Fruit fly (Drosophila melanogaster): ENCODE results near the gene CG7606.

Gene CG7606

dm6 chr3R:17616541-17616940 lies 20.2 kb downstream of the CG7606 start (continued):
- TF ChIP-seq Med (GFP tag) (peak; percentile 54), CTCF (GFP tag; optimal IDR thresholded peaks at IDR 0.05) (peak; percentile 90), CG6791 (GFP tag; IDR thresholded peaks at IDR 0.05; ENCODE audit: partially characterized antibody) (peak; percentile 51; the same call in 1 of the 3 replicates)

dm6 chr3R:17617121-17617975 lies 21.0 kb downstream of the CG7606 start:
- no peak for TF ChIP-seq sna (GFP tag; IDR thresholded peaks at IDR 0.05; ENCODE audit: partially characterized antibody)
- TF ChIP-seq CTCF (GFP tag; optimal IDR thresholded peaks at IDR 0.05) = peak; percentile 97
- TF ChIP-seq CG17829 (tag; optimal IDR thresholded peaks at IDR 0.05) = peak; percentile 28
- no peak for TF ChIP-seq CG1529 (GFP tag; optimal IDR thresholded peaks at IDR 0.05)
- no peak for TF ChIP-seq dati (GFP tag; IDR thresholded peaks at IDR 0.05)
- TF ChIP-seq Lim3 (GFP tag; IDR thresholded peaks at IDR 0.05) = no peak
- TF ChIP-seq aop (GFP tag; IDR thresholded peaks at IDR 0.05) = no peak
- peak; percentile 65 for TF ChIP-seq CG10979 (tag; optimal IDR thresholded peaks at IDR 0.05)
- TF ChIP-seq CG17802 (tag; optimal IDR thresholded peaks at IDR 0.05) = no peak
- no peak for TF ChIP-seq CG15073 (GFP tag; optimal IDR thresholded peaks at IDR 0.05)
- peak; percentile 49; the same call in 1 of the 2 replicates for TF ChIP-seq NFAT (GFP tag; IDR thresholded peaks at IDR 0.05)
- TF ChIP-seq CG4854 (GFP tag; optimal IDR thresholded peaks at IDR 0.05) = no peak
- TF ChIP-seq amos (GFP tag; IDR thresholded peaks at IDR 0.05; ENCODE audit: partially characterized antibody) = peak; percentile 50
- TF ChIP-seq CG8388 (GFP tag; optimal IDR thresholded peaks at IDR 0.05) = no peak
- TF ChIP-seq CG13123 (GFP tag; optimal IDR thresholded peaks at IDR 0.05) = no peak
- no peak for TF ChIP-seq CG3838 (GFP tag; optimal IDR thresholded peaks at IDR 0.05)
- TF ChIP-seq odd (GFP tag; optimal IDR thresholded peaks at IDR 0.05) = no peak
- TF ChIP-seq D (optimal IDR thresholded peaks at IDR 0.05) = no peak
- TF ChIP-seq D (GFP tag; optimal IDR thresholded peaks at IDR 0.05) = no peak
- no peak for TF ChIP-seq Gug (GFP tag; IDR thresholded peaks at IDR 0.05)
- TF ChIP-seq pum (GFP tag; optimal IDR thresholded peaks at IDR 0.05) = no peak
- TF ChIP-seq zen (tag; optimal IDR thresholded peaks at IDR 0.05) = peak; percentile 43
- TF ChIP-seq vnd (GFP tag; IDR thresholded peaks at IDR 0.05; ENCODE audit: partially characterized antibody) = no peak
- TF ChIP-seq mld (GFP tag; IDR thresholded peaks at IDR 0.05; ENCODE audit: partially characterized antibody) = no peak; the same call in 1 of the 3 replicates
- no peak for TF ChIP-seq zfh2 (GFP tag; optimal IDR thresholded peaks at IDR 0.05)
- TF ChIP-seq sug (tag; optimal IDR thresholded peaks at IDR 0.05) = no peak
- no peak for TF ChIP-seq CG17186 (GFP tag; optimal IDR thresholded peaks at IDR 0.05)
- no peak for TF ChIP-seq CG7372 (GFP tag; IDR thresholded peaks at IDR 0.05)
- 0 out of 3 replicates have a peak, but pooled peaks have one; percentile 21 for TF ChIP-seq Doc3 (GFP tag; IDR thresholded peaks at IDR 0.05; ENCODE audit: partially characterized antibody)
- peak; percentile 10 for TF ChIP-seq CG10267 (tag; optimal IDR thresholded peaks at IDR 0.05)
- no peak for TF ChIP-seq Oaz (GFP tag; IDR thresholded peaks at IDR 0.05)
- TF ChIP-seq CG9817 (tag; optimal IDR thresholded peaks at IDR 0.05) = no peak
- no peak for TF ChIP-seq Gsc (GFP tag; IDR thresholded peaks at IDR 0.05)
- TF ChIP-seq Antp (GFP tag; optimal IDR thresholded peaks at IDR 0.05) = peak; percentile 3
- peak; percentile 27 for TF ChIP-seq ERR (GFP tag; optimal IDR thresholded peaks at IDR 0.05)
- TF ChIP-seq CG18599 (GFP tag; optimal IDR thresholded peaks at IDR 0.05) = no peak
- TF ChIP-seq kni (GFP tag; optimal IDR thresholded peaks at IDR 0.05) = no peak
- no peak for TF ChIP-seq Elba2 (GFP tag; optimal IDR thresholded peaks at IDR 0.05)
- TF ChIP-seq ftz-f1 (GFP tag; optimal IDR thresholded peaks at IDR 0.05) = peak; percentile 76
- TF ChIP-seq lab (GFP tag; optimal IDR thresholded peaks at IDR 0.05) = peak; percentile 23
- peak; percentile 7 for TF ChIP-seq disco-r (GFP tag; optimal IDR thresholded peaks at IDR 0.05)
- no peak for TF ChIP-seq Hr39 (optimal IDR thresholded peaks at IDR 0.05)
- TF ChIP-seq Ptx1 (GFP tag; IDR thresholded peaks at IDR 0.05) = peak; percentile 33; the same call in 1 of the 2 replicates
- no peak for TF ChIP-seq CG4424 (GFP tag; optimal IDR thresholded peaks at IDR 0.05)
- TF ChIP-seq sob (GFP tag; IDR thresholded peaks at IDR 0.05) = 0 out of 2 replicates have a peak, but pooled peaks have one; percentile 14
- TF ChIP-seq jigr1 (GFP tag; IDR thresholded peaks at IDR 0.05) = no peak
